Fruit fly (Drosophila melanogaster): ENCODE data around the gene Srp68.

Srp68 gene

dm6 chr3L:9004788-9005246 is 30.0 kb downstream of the Srp68 start, which contains the start of gene Doc3 (continued):
- TF ChIP-seq luna (GFP tag; optimal IDR thresholded peaks at IDR 0.05) = no peak
- peak; percentile 75 for TF ChIP-seq grn (GFP tag; optimal IDR thresholded peaks at IDR 0.05)
- TF ChIP-seq E2f1 (GFP tag; IDR thresholded peaks at IDR 0.05) = no peak
- TF ChIP-seq CG9817 (tag; optimal IDR thresholded peaks at IDR 0.05) = no peak
- no peak for TF ChIP-seq ap (GFP tag; IDR thresholded peaks at IDR 0.05)
- TF ChIP-seq CG8089 (GFP tag; optimal IDR thresholded peaks at IDR 0.05) = no peak
- no peak for TF ChIP-seq tll (GFP tag; optimal IDR thresholded peaks at IDR 0.05)
- TF ChIP-seq jigr1 (GFP tag; IDR thresholded peaks at IDR 0.05) = no peak
- no peak for TF ChIP-seq pum (GFP tag; optimal IDR thresholded peaks at IDR 0.05)
- no peak for TF ChIP-seq Lpt (GFP tag; optimal IDR thresholded peaks at IDR 0.05)
- TF ChIP-seq Myb (GFP tag; optimal IDR thresholded peaks at IDR 0.05) = no peak
- TF ChIP-seq hbn (GFP tag; IDR thresholded peaks at IDR 0.05; ENCODE audit: partially characterized antibody) = no peak
- no peak for TF ChIP-seq Asciz (GFP tag; optimal IDR thresholded peaks at IDR 0.05)
- TF ChIP-seq CG3065 (GFP tag; optimal IDR thresholded peaks at IDR 0.05) = no peak
- no peak for TF ChIP-seq Dip3 (GFP tag; optimal IDR thresholded peaks at IDR 0.05)
- TF ChIP-seq ato (GFP tag; IDR thresholded peaks at IDR 0.05; ENCODE audit: partially characterized antibody) = no peak
- TF ChIP-seq CG8478 (optimal IDR thresholded peaks at IDR 0.05) = peak; percentile 25
- TF ChIP-seq schlank (tag; optimal IDR thresholded peaks at IDR 0.05) = no peak
- no peak for TF ChIP-seq CG3726 (GFP tag; IDR thresholded peaks at IDR 0.05)
- TF ChIP-seq Poxn (GFP tag; IDR thresholded peaks at IDR 0.05) = no peak
- no peak for TF ChIP-seq CG10462 (GFP tag; optimal IDR thresholded peaks at IDR 0.05)
- TF ChIP-seq CG16815 (GFP tag; optimal IDR thresholded peaks at IDR 0.05) = no peak
- TF ChIP-seq eve (GFP tag; optimal IDR thresholded peaks at IDR 0.05) = no peak
- no peak for TF ChIP-seq row (GFP tag; IDR thresholded peaks at IDR 0.05)
- TF ChIP-seq sc (optimal IDR thresholded peaks at IDR 0.05) = no peak
- no peak for TF ChIP-seq sc (GFP tag; optimal IDR thresholded peaks at IDR 0.05)
- TF ChIP-seq CG7839 (tag; optimal IDR thresholded peaks at IDR 0.05) = no peak
- TF ChIP-seq sens (GFP tag) = peak; percentile 69
- TF ChIP-seq twi (tag; optimal IDR thresholded peaks at IDR 0.05) = peak; percentile 66
- peak; percentile 68 for TF ChIP-seq CG17829 (tag; optimal IDR thresholded peaks at IDR 0.05)
- no peak for TF ChIP-seq CG7928 (GFP tag; optimal IDR thresholded peaks at IDR 0.05)
- no peak for TF ChIP-seq Elba2 (GFP tag; optimal IDR thresholded peaks at IDR 0.05)
- no peak for TF ChIP-seq CG13123 (GFP tag; optimal IDR thresholded peaks at IDR 0.05)
- no peak for TF ChIP-seq B-H2 (GFP tag; optimal IDR thresholded peaks at IDR 0.05)
- no peak for TF ChIP-seq CG7987 (GFP tag; optimal IDR thresholded peaks at IDR 0.05)
- no peak for TF ChIP-seq Abd-B (GFP tag; optimal IDR thresholded peaks at IDR 0.05)
- no peak for TF ChIP-seq klu (GFP tag; IDR thresholded peaks at IDR 0.05)
- TF ChIP-seq H15 (GFP tag; IDR thresholded peaks at IDR 0.05) = no peak
- no peak for TF ChIP-seq CG9932 (GFP tag; IDR thresholded peaks at IDR 0.05)
- no peak for TF ChIP-seq Hmx (GFP tag; optimal IDR thresholded peaks at IDR 0.05)
- TF ChIP-seq CG11085 (GFP tag; IDR thresholded peaks at IDR 0.05) = no peak
- TF ChIP-seq CG1529 (GFP tag; optimal IDR thresholded peaks at IDR 0.05) = no peak
- TF ChIP-seq CG34422 (GFP tag; IDR thresholded peaks at IDR 0.05) = no peak
- no peak for TF ChIP-seq E2f2 (GFP tag; IDR thresholded peaks at IDR 0.05)
- peak; percentile 38 for TF ChIP-seq HLHmδ (GFP tag; optimal IDR thresholded peaks at IDR 0.05)
- no peak for TF ChIP-seq esg (GFP tag; conservative IDR thresholded peaks at IDR 0.05)
- no peak for TF ChIP-seq Camta (GFP tag; optimal IDR thresholded peaks at IDR 0.05)
- TF ChIP-seq CG16779 (GFP tag; IDR thresholded peaks at IDR 0.05) = no peak
- TF ChIP-seq bbx (GFP tag; IDR thresholded peaks at IDR 0.05; ENCODE audit: partially characterized antibody) = 0 out of 2 replicates have a peak, but pooled peaks have one; percentile 36
- TF ChIP-seq nerfin-2 (GFP tag; IDR thresholded peaks at IDR 0.05; ENCODE audit: partially characterized antibody) = no peak
- no peak for TF ChIP-seq CG13296 (GFP tag; optimal IDR thresholded peaks at IDR 0.05)
- TF ChIP-seq CG4282 (GFP tag; optimal IDR thresholded peaks at IDR 0.05) = no peak
- no peak for TF ChIP-seq CG6654 (GFP tag; optimal IDR thresholded peaks at IDR 0.05)
